Fruit fly (Drosophila melanogaster): ENCODE measurements around the gene Cdk8.

DNA sequence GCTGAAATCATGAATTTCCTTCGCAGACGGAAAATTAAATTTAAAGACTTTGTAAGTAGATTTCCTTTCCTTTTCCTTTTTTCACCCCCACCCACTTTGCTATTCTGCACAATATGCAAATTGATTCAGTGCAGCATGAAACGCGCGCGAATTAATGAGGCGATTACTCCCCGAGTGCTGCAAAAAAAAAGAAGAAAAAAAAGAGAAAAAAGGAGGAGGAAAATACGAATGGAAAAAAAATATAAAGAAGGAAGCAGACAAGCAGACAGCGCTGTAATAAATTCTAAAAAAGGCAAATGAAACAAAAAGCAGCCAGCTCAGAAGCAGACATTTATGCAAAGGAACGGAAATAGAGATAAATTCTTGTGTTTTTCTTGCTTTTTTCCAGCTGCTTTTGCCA lies 10.3 kb upstream of the Cdk8 start:
- no peak for TF ChIP-seq psq (optimal IDR thresholded peaks at IDR 0.05)
- no peak for TF ChIP-seq ttk (optimal IDR thresholded peaks at IDR 0.05)
- TF ChIP-seq Sin3A (optimal IDR thresholded peaks at IDR 0.05): no peak
- TF ChIP-seq h (optimal IDR thresholded peaks at IDR 0.05): no peak
- TF ChIP-seq insv (optimal IDR thresholded peaks at IDR 0.05): no peak
- no peak for TF ChIP-seq Myc (optimal IDR thresholded peaks at IDR 0.05)

Data from Kc167 (cell line).